Worm (Caenorhabditis elegans) whole organism, L1 larva: Measurements from ENCODE around the gene fbxa-61.

Source experiments
- aha-1 ChIP-seq: fragments of 150-350 bp; optimal IDR thresholded peaks from 2 replicates; lab custom pipeline; 2014; ENCODE audit warnings: missing biosample characterization, missing genetic modification characterization
- ama-1 ChIP-seq: fragments of 150-350 bp; optimal IDR thresholded peaks from 2 replicates; lab custom pipeline; 2014
- dpl-1 ChIP-seq, 3 experiments: fragments of 150-350 bp in 2 of 3; sonication (generic microtip) in 1 of 3; optimal IDR thresholded peaks; 2 replicates each; lab custom pipeline; 2014 to 2017; ENCODE audit warnings: missing biosample characterization in 3 of 3, missing genetic modification characterization in 3 of 3, missing genetic modification reagents in 3 of 3
- elt-2 ChIP-seq: sonication (generic microtip); optimal IDR thresholded peaks from 2 replicates; lab custom pipeline; 2016; ENCODE audit warnings: missing genetic modification characterization, mild to moderate bottlenecking, inconsistent platforms, missing compliant biosample characterization, missing genetic modification reagents
- mdl-1 ChIP-seq, 2 experiments: fragments of 150-350 bp; optimal IDR thresholded peaks; 2 replicates each; lab custom pipeline; 2014 to 2017; ENCODE audit warnings: missing biosample characterization in 2 of 2, missing genetic modification characterization in 2 of 2, inconsistent platforms in 1 of 2
- nhr-237 ChIP-seq: fragments of 150-350 bp; optimal IDR thresholded peaks from 2 replicates; lab custom pipeline; 2014; ENCODE audit warnings: missing biosample characterization, missing genetic modification characterization
- unc-98 ChIP-seq: fragments of 200-800 bp; sonication (Bioruptor generic); IDR thresholded peaks from 2 replicates; pipeline ENCODE4 v1.3.6; 2022; ENCODE audit warnings: missing genetic modification characterization, missing compliant biosample characterization

- peak; percentile 11 for TF ChIP-seq nhr-237 (tag; lab: Kevin White, UChicago)
- peak; percentile 78 to 85 (median 85) for TF ChIP-seq dpl-1 (GFP tag; optimal IDR thresholded peaks at IDR 0.05; lab: Kevin White, UChicago)
- TF ChIP-seq elt-2 (tag; lab: Kevin White, UChicago) = peak; percentile 11
- TF ChIP-seq aha-1 (tag; lab: Kevin White, UChicago) = peak; percentile 41
- TF ChIP-seq ama-1 (lab: Kevin White, UChicago) = no peak
- peak; percentile 40; the same call in 1 of the 2 replicates for TF ChIP-seq unc-98 (GFP tag; lab: Robert Waterston, UW)
- peak in 1 of 2 experiments; percentile 68 for TF ChIP-seq mdl-1 (tag; optimal IDR thresholded peaks at IDR 0.05; lab: Kevin White, UChicago)
Measured at ce11 chrIII:1201958-1202596, 36.8 kb upstream of the fbxa-61 start, which contains the start of the genes mrpl-45 and Y119D3B.12.
